Worm (Caenorhabditis elegans) whole organism, L2 larva: ENCODE results near the gene F41C3.11.

Source experiments
- aly-2 ChIP-seq: fragments of 150-350 bp; optimal IDR thresholded peaks from 2 replicates; lab custom pipeline; 2014; ENCODE audit warnings: missing biosample characterization, missing genetic modification characterization
- ama-1 ChIP-seq: fragments of 150-350 bp; optimal IDR thresholded peaks from 2 replicates; lab custom pipeline; 2018; ENCODE audit warnings: inconsistent platforms
- fos-1 ChIP-seq: fragments of 150-350 bp; optimal IDR thresholded peaks from 2 replicates; lab custom pipeline; 2014; ENCODE audit warnings: missing biosample characterization, missing genetic modification characterization
- gmeb-1 ChIP-seq: fragments of 150-350 bp; optimal IDR thresholded peaks from 2 replicates; lab custom pipeline; 2014; ENCODE audit warnings: missing biosample characterization, missing genetic modification characterization
- lin-13 ChIP-seq: fragments of 150-350 bp; optimal IDR thresholded peaks from 2 replicates; lab custom pipeline; 2014; ENCODE audit warnings: missing biosample characterization, missing genetic modification reagents, missing genetic modification characterization
- nhr-11 ChIP-seq: fragments of 150-350 bp; optimal IDR thresholded peaks from 2 replicates; lab custom pipeline; 2014; ENCODE audit warnings: missing biosample characterization, missing genetic modification characterization
- nhr-77 ChIP-seq: fragments of 150-350 bp; optimal IDR thresholded peaks from 2 replicates; lab custom pipeline; 2014; ENCODE audit warnings: missing biosample characterization, missing genetic modification characterization
- snpc-4 ChIP-seq: fragments of 150-350 bp; optimal IDR thresholded peaks from 2 replicates; lab custom pipeline; 2014; ENCODE audit warnings: missing biosample characterization, missing genetic modification characterization
- unc-39 ChIP-seq: fragments of 150-350 bp; optimal IDR thresholded peaks from 2 replicates; lab custom pipeline; 2014; ENCODE audit warnings: missing biosample characterization, missing genetic modification characterization
- unc-62 ChIP-seq: fragments of 150-350 bp; optimal IDR thresholded peaks from 2 replicates; lab custom pipeline; 2014; ENCODE audit warnings: missing biosample characterization, missing genetic modification reagents, missing genetic modification characterization
- ztf-11 ChIP-seq: sonication (generic microtip); optimal IDR thresholded peaks from 2 replicates; lab custom pipeline; 2017; ENCODE audit warnings: missing biosample characterization, missing genetic modification characterization

ce11 chrII:4761020-4761419, 27.3 kb upstream of the F41C3.11 start:
- no peak for TF ChIP-seq nhr-11 (tag; lab: Kevin White, UChicago)
- no peak for TF ChIP-seq ztf-11 (tag; lab: Kevin White, UChicago)
- TF ChIP-seq snpc-4 = no peak
- TF ChIP-seq ama-1 (lab: Kevin White, UChicago) = no peak
- TF ChIP-seq gmeb-1 (tag; lab: Kevin White, UChicago) = no peak
- no peak for TF ChIP-seq nhr-77 (tag; lab: Kevin White, UChicago)
- TF ChIP-seq unc-62 (GFP tag; lab: Kevin White, UChicago) = no peak
- no peak for TF ChIP-seq unc-39 (tag; lab: Kevin White, UChicago)
- no peak for TF ChIP-seq fos-1 (tag; lab: Kevin White, UChicago)
- no peak for TF ChIP-seq aly-2 (tag; lab: Kevin White, UChicago)
- no peak for TF ChIP-seq lin-13 (GFP tag; lab: Kevin White, UChicago)
